Worm (Caenorhabditis elegans) whole organism, L4 larva: ENCODE data around the gene eas-1.
"Not testable (repeated sequence)": the region's sequence is repeated elsewhere in the genome, so short reads cannot be mapped to it uniquely, and the experiment has no call there.

Experiments used
- F10B5.3 ChIP-seq: sonication (generic microtip); optimal IDR thresholded peaks from 2 replicates; lab custom pipeline; 2016; ENCODE audit warnings: mild to moderate bottlenecking, missing genetic modification characterization, missing compliant biosample characterization
- F49E8.2 ChIP-seq: sonication (generic microtip); optimal IDR thresholded peaks from 2 replicates; lab custom pipeline; 2016; ENCODE audit warnings: missing compliant biosample characterization, mild to moderate bottlenecking, missing genetic modification characterization, borderline replicate concordance
- R02D3.7 ChIP-seq: fragments of 150-350 bp; sonication (generic microtip); optimal IDR thresholded peaks from 3 replicates; lab custom pipeline; 2014; ENCODE audit warnings: missing biosample characterization, missing genetic modification characterization
- T26A8.4 ChIP-seq: fragments of 200-800 bp; sonication (Bioruptor generic); IDR thresholded peaks from 2 replicates; pipeline ENCODE4 v1.3.6; 2022; ENCODE audit warnings: missing genetic modification characterization, missing compliant biosample characterization
- Y105C5A.15 ChIP-seq: fragments of 200-800 bp; sonication (Bioruptor generic); IDR thresholded peaks from 2 replicates; pipeline ENCODE4 v1.3.6; 2022; ENCODE audit warnings: missing genetic modification characterization, missing compliant biosample characterization
- Y5F2A.4 ChIP-seq: fragments of 200-800 bp; sonication (Bioruptor generic); optimal IDR thresholded peaks from 2 replicates; lab custom pipeline; 2018; ENCODE audit warnings: mild to moderate bottlenecking, missing genetic modification characterization, missing compliant biosample characterization
- Y75B8A.6 ChIP-seq: fragments of 200-800 bp; sonication (Bioruptor generic); IDR thresholded peaks from 2 replicates; pipeline ENCODE4 v1.3.6; 2022; ENCODE audit warnings: missing genetic modification reagents, missing genetic modification characterization, missing compliant biosample characterization
- aha-1 ChIP-seq: fragments of 150-350 bp; peaks from one replicate; lab custom pipeline; 2014; ENCODE audit warnings: missing biosample characterization, missing genetic modification characterization
- ceh-20 ChIP-seq: fragments of 200-800 bp; sonication (Bioruptor generic); IDR thresholded peaks from 2 replicates; pipeline ENCODE4 v1.3.6; 2022; ENCODE audit warnings: missing genetic modification reagents, missing genetic modification characterization, missing compliant biosample characterization
- ceh-28 ChIP-seq: fragments of 150-350 bp; optimal IDR thresholded peaks from 2 replicates; lab custom pipeline; 2014; ENCODE audit warnings: missing biosample characterization, missing genetic modification reagents, missing genetic modification characterization
- cey-2 ChIP-seq: sonication (generic microtip); optimal IDR thresholded peaks from 3 replicates; lab custom pipeline; 2017; ENCODE audit warnings: missing genetic modification characterization, mild to moderate bottlenecking, missing compliant biosample characterization, antibody characterized with exemption, borderline replicate concordance; ENCODE audit not compliant: insufficient read depth
- ctbp-1 ChIP-seq: fragments of 200-800 bp; sonication (Bioruptor generic); IDR thresholded peaks from 2 replicates; pipeline ENCODE4 v1.3.6; 2022; ENCODE audit warnings: missing genetic modification reagents, missing genetic modification characterization, missing compliant biosample characterization
- daf-16 ChIP-seq, 3 experiments: sonication (generic microtip); optimal IDR thresholded peaks; 2 replicates each; lab custom pipeline; 2016 to 2017; ENCODE audit warnings: missing genetic modification characterization in 3 of 3, missing genetic modification reagents in 3 of 3, mild to moderate bottlenecking in 2 of 3, missing compliant biosample characterization in 2 of 3, missing biosample characterization in 1 of 3, moderate library complexity in 1 of 3
- dmd-6 ChIP-seq: fragments of 200-800 bp; sonication (Bioruptor generic); IDR thresholded peaks from 2 replicates; pipeline ENCODE4 v1.3.6; 2022; ENCODE audit warnings: missing genetic modification reagents, missing genetic modification characterization, missing compliant biosample characterization
- dmd-8 ChIP-seq: fragments of 200-800 bp; sonication (Bioruptor generic); IDR thresholded peaks from 2 replicates; pipeline ENCODE4 v1.3.6; 2022; ENCODE audit warnings: missing genetic modification characterization, missing compliant biosample characterization
- dpl-1 ChIP-seq: fragments of 150-350 bp; optimal IDR thresholded peaks from 2 replicates; lab custom pipeline; 2014; ENCODE audit warnings: missing biosample characterization, missing genetic modification reagents, missing genetic modification characterization
- duxl-1 ChIP-seq: sonication (generic microtip); optimal IDR thresholded peaks from 2 replicates; lab custom pipeline; 2016; ENCODE audit warnings: mild to moderate bottlenecking, missing genetic modification characterization, moderate library complexity, missing compliant biosample characterization; ENCODE audit not compliant: poor library complexity
- dve-1 ChIP-seq: sonication (generic microtip); optimal IDR thresholded peaks from 2 replicates; lab custom pipeline; 2017; ENCODE audit warnings: antibody characterized with exemption, mild to moderate bottlenecking, missing genetic modification characterization, missing compliant biosample characterization; ENCODE audit not compliant: insufficient read depth
- egl-43 ChIP-seq: fragments of 200-800 bp; sonication (Bioruptor generic); IDR thresholded peaks from 2 replicates; pipeline ENCODE4 v1.3.6; 2022; ENCODE audit warnings: missing genetic modification reagents, missing genetic modification characterization, missing compliant biosample characterization
- hif-1 ChIP-seq, 2 experiments: sonication (generic microtip); optimal IDR thresholded peaks; 2 replicates each; lab custom pipeline; 2016 to 2017; ENCODE audit warnings: missing compliant biosample characterization in 2 of 2, missing genetic modification characterization in 2 of 2, missing genetic modification reagents in 2 of 2, missing genotype in 2 of 2, mild to moderate bottlenecking in 1 of 2
- hlh-11 ChIP-seq: fragments of 200-800 bp; sonication (Bioruptor generic); optimal IDR thresholded peaks from 2 replicates; lab custom pipeline; 2018; ENCODE audit warnings: mild to moderate bottlenecking, missing genetic modification characterization, missing compliant biosample characterization
- hlh-30 ChIP-seq: sonication (generic microtip); optimal IDR thresholded peaks from 2 replicates; lab custom pipeline; 2017; ENCODE audit warnings: antibody characterized with exemption, mild to moderate bottlenecking, missing genetic modification characterization, missing compliant biosample characterization; ENCODE audit not compliant: insufficient read depth
- lin-1 ChIP-seq: fragments of 200-800 bp; sonication (Bioruptor generic); IDR thresholded peaks from 2 replicates; pipeline ENCODE4 v1.3.6; 2022; ENCODE audit warnings: missing genetic modification reagents, missing genetic modification characterization, missing compliant biosample characterization
- lin-15B ChIP-seq: fragments of 150-350 bp; sonication (generic microtip); optimal IDR thresholded peaks from 3 replicates; lab custom pipeline; 2014; ENCODE audit warnings: missing biosample characterization, missing genetic modification characterization
- lin-38 ChIP-seq: fragments of 200-800 bp; sonication (Bioruptor generic); IDR thresholded peaks from 2 replicates; pipeline ENCODE4 v1.3.6; 2022; ENCODE audit warnings: missing genetic modification reagents, missing genetic modification characterization, missing compliant biosample characterization
- lin-39 ChIP-seq: fragments of 150-350 bp; optimal IDR thresholded peaks from 2 replicates; lab custom pipeline; 2014; ENCODE audit warnings: missing biosample characterization, missing genetic modification reagents, missing genetic modification characterization
- lir-3 ChIP-seq: sonication (generic microtip); optimal IDR thresholded peaks from 2 replicates; lab custom pipeline; 2016; ENCODE audit warnings: mild to moderate bottlenecking, missing genetic modification characterization, missing compliant biosample characterization
- mdt-29 ChIP-seq: fragments of 200-800 bp; sonication (Bioruptor generic); IDR thresholded peaks from 2 replicates; pipeline ENCODE4 v1.3.6; 2022; ENCODE audit warnings: missing genetic modification reagents, missing genetic modification characterization, missing compliant biosample characterization
- mep-1 ChIP-seq: fragments of 150-350 bp; sonication (generic microtip); optimal IDR thresholded peaks from 3 replicates; lab custom pipeline; 2014; ENCODE audit warnings: missing biosample characterization, missing genetic modification characterization
- nhr-102 ChIP-seq: sonication (generic microtip); optimal IDR thresholded peaks from 2 replicates; lab custom pipeline; 2016; ENCODE audit warnings: mild to moderate bottlenecking, missing genetic modification characterization, moderate library complexity, missing compliant biosample characterization
- nhr-28 ChIP-seq: fragments of 150-350 bp; optimal IDR thresholded peaks from 2 replicates; lab custom pipeline; 2014; ENCODE audit warnings: missing biosample characterization, missing genetic modification characterization
- nhr-42 ChIP-seq: fragments of 200-800 bp; sonication (Bioruptor generic); IDR thresholded peaks from 2 replicates; pipeline ENCODE4 v1.3.6; 2022; ENCODE audit warnings: missing genetic modification characterization, missing compliant biosample characterization
- nhr-6 ChIP-seq: fragments of 150-350 bp; optimal IDR thresholded peaks from 2 replicates; lab custom pipeline; 2014; ENCODE audit warnings: missing biosample characterization, missing genetic modification characterization
- nhr-76 ChIP-seq: fragments of 150-350 bp; optimal IDR thresholded peaks from 2 replicates; lab custom pipeline; 2014; ENCODE audit warnings: missing biosample characterization, missing genetic modification characterization
- pha-4 ChIP-seq, 2 experiments: fragments of 150-350 bp in 1 of 2; fragments of 200-800 bp in 1 of 2; sonication (Bioruptor generic) in 1 of 2; IDR thresholded peaks in 1 of 2; optimal IDR thresholded peaks in 1 of 2; 2 replicates each; pipeline versions ENCODE4 v1.3.6 to Lab custom; 2014 to 2022; ENCODE audit warnings: missing genetic modification characterization in 2 of 2, missing genetic modification reagents in 2 of 2, missing biosample characterization in 1 of 2, missing compliant biosample characterization in 1 of 2
- php-3 ChIP-seq: fragments of 200-800 bp; sonication (Bioruptor generic); IDR thresholded peaks from 2 replicates; pipeline ENCODE4 v1.3.6; 2022; ENCODE audit warnings: missing genetic modification reagents, missing genetic modification characterization, missing compliant biosample characterization
- set-16 ChIP-seq: fragments of 200-800 bp; sonication (Bioruptor generic); IDR thresholded peaks from 2 replicates; pipeline ENCODE4 v1.3.6; 2022; ENCODE audit warnings: missing genetic modification reagents, missing genetic modification characterization, missing compliant biosample characterization
- skn-1 ChIP-seq: fragments of 150-350 bp; optimal IDR thresholded peaks from 2 replicates; lab custom pipeline; 2014; ENCODE audit warnings: missing biosample characterization, missing genetic modification characterization
- snpc-1.2 ChIP-seq: fragments of 200-800 bp; sonication (Bioruptor generic); IDR thresholded peaks from 2 replicates; pipeline ENCODE4 v1.3.6; 2022; ENCODE audit warnings: missing genetic modification reagents, missing genetic modification characterization, missing compliant biosample characterization
- spr-1 ChIP-seq: sonication (generic microtip); optimal IDR thresholded peaks from 2 replicates; lab custom pipeline; 2016; ENCODE audit warnings: mild to moderate bottlenecking, missing genetic modification characterization, missing compliant biosample characterization
- unc-130 ChIP-seq: sonication (generic microtip); optimal IDR thresholded peaks from 2 replicates; lab custom pipeline; 2016; ENCODE audit warnings: missing genetic modification reagents, missing genetic modification characterization, missing compliant biosample characterization
- unc-39 ChIP-seq: sonication (generic microtip); optimal IDR thresholded peaks from 2 replicates; lab custom pipeline; 2017; ENCODE audit warnings: missing biosample characterization, missing genetic modification characterization
- zfp-3 ChIP-seq: fragments of 200-800 bp; sonication (Bioruptor generic); conservative IDR thresholded peaks from 2 replicates; pipeline ENCODE4 v1.3.6; 2022; ENCODE audit warnings: missing genetic modification reagents, missing genetic modification characterization, missing compliant biosample characterization
- zip-11 ChIP-seq: fragments of 200-800 bp; sonication (Bioruptor generic); IDR thresholded peaks from 2 replicates; pipeline ENCODE4 v1.3.6; 2022; ENCODE audit warnings: missing genetic modification characterization, missing compliant biosample characterization
- zip-2 ChIP-seq: fragments of 150-350 bp; optimal IDR thresholded peaks from 2 replicates; lab custom pipeline; 2014; ENCODE audit warnings: missing biosample characterization, missing genetic modification characterization

The eas-1 gene

ce11 chrII:4701482-4702119, 38.6 kb upstream of the eas-1 start, which contains the start of gene unc-85 (continued):
- TF ChIP-seq ceh-20 (GFP tag; lab: Robert Waterston, UW), result peak; percentile 90
- peak; percentile 85 for TF ChIP-seq zfp-3 (GFP tag; lab: Robert Waterston, UW)
- TF ChIP-seq snpc-1.2, result peak; percentile 89
- peak; percentile 90 for TF ChIP-seq pha-4 (GFP tag; IDR thresholded peaks at IDR 0.05; lab: Robert Waterston, UW)
- TF ChIP-seq pha-4 (tag; optimal IDR thresholded peaks at IDR 0.05; lab: Kevin White, UChicago), result not testable (repeated sequence)
- TF ChIP-seq mdt-29 (GFP tag; lab: Robert Waterston, UW), result peak; percentile 57; the same call in 1 of the 2 replicates
- TF ChIP-seq dve-1 (tag; lab: Kevin White, UChicago), result peak; percentile 56
- TF ChIP-seq nhr-28 (tag; lab: Kevin White, UChicago), result peak; percentile 15

- peak; percentile 7 for TF ChIP-seq mep-1 (tag; lab: Kevin White, UChicago)
- no peak for TF ChIP-seq skn-1
- TF ChIP-seq T26A8.4 (GFP tag; lab: Robert Waterston, UW), result no peak
- no peak for TF ChIP-seq set-16
- TF ChIP-seq R02D3.7 (tag; lab: Kevin White, UChicago), result no peak
- TF ChIP-seq nhr-76 (tag; lab: Kevin White, UChicago), result no peak
- no peak for TF ChIP-seq cey-2 (tag; lab: Kevin White, UChicago)
- no peak for TF ChIP-seq nhr-6 (tag; lab: Kevin White, UChicago)
- TF ChIP-seq unc-130 (GFP tag; lab: Kevin White, UChicago), result peak; percentile 7
- TF ChIP-seq aha-1, result no peak
- TF ChIP-seq dmd-8 (GFP tag; lab: Robert Waterston, UW), result no peak
- TF ChIP-seq duxl-1 (tag; lab: Kevin White, UChicago), result no peak
- no peak for TF ChIP-seq Y5F2A.4 (GFP tag; lab: Kevin White, UChicago)
- no peak for TF ChIP-seq php-3 (GFP tag; lab: Robert Waterston, UW)
- no peak for TF ChIP-seq zip-2 (tag; lab: Kevin White, UChicago)
- TF ChIP-seq spr-1, result no peak
- no peak for TF ChIP-seq zip-11 (GFP tag; lab: Robert Waterston, UW)
- TF ChIP-seq Y75B8A.6 (GFP tag; lab: Robert Waterston, UW), result no peak
- no peak for TF ChIP-seq daf-16 (GFP tag; optimal IDR thresholded peaks at IDR 0.05; lab: Kevin White, UChicago)
- TF ChIP-seq daf-16 (tag; optimal IDR thresholded peaks at IDR 0.05; lab: Kevin White, UChicago), result no peak
- TF ChIP-seq unc-39, result no peak
- no peak for TF ChIP-seq egl-43 (GFP tag; lab: Robert Waterston, UW)
- TF ChIP-seq hif-1 (tag; optimal IDR thresholded peaks at IDR 0.05; lab: Kevin White, UChicago), result no peak
- TF ChIP-seq snpc-1.2, result no peak
- TF ChIP-seq lir-3 (tag; lab: Kevin White, UChicago), result no peak
- TF ChIP-seq Y105C5A.15, result no peak
- TF ChIP-seq lin-38 (GFP tag; lab: Robert Waterston, UW), result peak; percentile 61
- peak; percentile 9 for TF ChIP-seq F49E8.2 (tag; lab: Kevin White, UChicago)
Measured at ce11 chrII:4703011-4703410, 37.2 kb upstream of the eas-1 start.

ce11 chrII:4706359-4706871, 33.8 kb upstream of the eas-1 start, which contains the start of the genes F10G7.9 and tsn-1:
Gene F10G7.9 (minus strand): TSS chrII:4706485.
Gene tsn-1 (plus strand): TSS chrII:4706821.
- no peak for TF ChIP-seq nhr-42 (GFP tag; lab: Robert Waterston, UW)
- TF ChIP-seq lin-39 (tag; lab: Kevin White, UChicago), result no peak
- no peak for TF ChIP-seq lin-1 (GFP tag; lab: Robert Waterston, UW)
- TF ChIP-seq hlh-11, result peak; percentile 64
- TF ChIP-seq mdt-29 (GFP tag; lab: Robert Waterston, UW), result no peak
- no peak for TF ChIP-seq lin-15B (tag; lab: Kevin White, UChicago)
- peak; percentile 75 for TF ChIP-seq lin-38 (GFP tag; lab: Robert Waterston, UW)
- no peak for TF ChIP-seq ceh-28 (tag; lab: Kevin White, UChicago)
- TF ChIP-seq hlh-30 (tag; lab: Kevin White, UChicago), result peak; percentile 73
- TF ChIP-seq dmd-6 (GFP tag; lab: Robert Waterston, UW), result peak; percentile 57
- TF ChIP-seq F10B5.3 (tag; lab: Kevin White, UChicago), result no peak
- no peak for TF ChIP-seq pha-4 (GFP tag; IDR thresholded peaks at IDR 0.05; lab: Robert Waterston, UW)
- peak; percentile 23 for TF ChIP-seq pha-4 (tag; optimal IDR thresholded peaks at IDR 0.05; lab: Kevin White, UChicago)
- TF ChIP-seq nhr-28 (tag; lab: Kevin White, UChicago), result peak; percentile 47
- TF ChIP-seq ctbp-1 (GFP tag; lab: Robert Waterston, UW), result no peak
- no peak for TF ChIP-seq dmd-8 (GFP tag; lab: Robert Waterston, UW)
- TF ChIP-seq snpc-1.2, result no peak
- peak; percentile 70 for TF ChIP-seq dpl-1 (GFP tag; lab: Kevin White, UChicago)
- peak; percentile 58; the same call in 1 of the 2 replicates for TF ChIP-seq T26A8.4 (GFP tag; lab: Robert Waterston, UW)
- TF ChIP-seq nhr-102 (tag; lab: Kevin White, UChicago), result no peak
